Worm (Caenorhabditis elegans) whole organism, mixed stage, embryonic: Measurements from ENCODE around the gene ldp-1.

Experiments
- lin-13 ChIP-seq: fragments of 150-350 bp; optimal IDR thresholded peaks from 2 replicates; lab custom pipeline; 2014; ENCODE audit warnings: missing biosample characterization, missing genetic modification characterization
- nhr-237 ChIP-seq: fragments of 150-350 bp; optimal IDR thresholded peaks from 2 replicates; lab custom pipeline; 2014; ENCODE audit warnings: missing biosample characterization, missing genetic modification characterization
- nhr-28 ChIP-seq: fragments of 150-350 bp; optimal IDR thresholded peaks from 2 replicates; lab custom pipeline; 2014; ENCODE audit warnings: missing biosample characterization, missing genetic modification characterization
- nhr-76 ChIP-seq: sonication (generic microtip); optimal IDR thresholded peaks from 2 replicates; lab custom pipeline; 2017; ENCODE audit warnings: missing biosample characterization, missing genetic modification characterization
- snpc-4 ChIP-seq: fragments of 150-350 bp; optimal IDR thresholded peaks from 2 replicates; lab custom pipeline; 2014; ENCODE audit warnings: missing biosample characterization, missing genetic modification characterization
- sptf-1 ChIP-seq: sonication (generic microtip); optimal IDR thresholded peaks from 2 replicates; lab custom pipeline; 2017; ENCODE audit warnings: mild to moderate bottlenecking, missing genetic modification characterization, moderate library complexity, missing compliant biosample characterization
- unc-62 ChIP-seq: fragments of 150-350 bp; optimal IDR thresholded peaks from 2 replicates; lab custom pipeline; 2014; ENCODE audit warnings: missing biosample characterization, missing genetic modification reagents, missing genetic modification characterization
- ztf-11 ChIP-seq: fragments of 150-350 bp; optimal IDR thresholded peaks from 2 replicates; lab custom pipeline; 2014; ENCODE audit warnings: missing biosample characterization, missing genetic modification characterization

ce11 chrV:2119529-2119928 is 7.8 kb upstream of the ldp-1 start, which contains the start of gene F22F7.11:
- TF ChIP-seq nhr-237 (tag; lab: Kevin White, UChicago) (no peak), lin-13 (tag; lab: Kevin White, UChicago) (no peak), ztf-11 (no peak), nhr-28 (tag; lab: Kevin White, UChicago) (no peak), snpc-4 (tag; lab: Kevin White, UChicago) (no peak), unc-62 (GFP tag; lab: Kevin White, UChicago) (no peak), sptf-1 (tag; lab: Kevin White, UChicago) (no peak), nhr-76 (no peak)
